Worm (Caenorhabditis elegans): ENCODE results near the gene ppm-2.
A peak's percentile ranks its signal among the peaks of the same experiment; 100 is the strongest.

The ppm-2 gene

DNA sequence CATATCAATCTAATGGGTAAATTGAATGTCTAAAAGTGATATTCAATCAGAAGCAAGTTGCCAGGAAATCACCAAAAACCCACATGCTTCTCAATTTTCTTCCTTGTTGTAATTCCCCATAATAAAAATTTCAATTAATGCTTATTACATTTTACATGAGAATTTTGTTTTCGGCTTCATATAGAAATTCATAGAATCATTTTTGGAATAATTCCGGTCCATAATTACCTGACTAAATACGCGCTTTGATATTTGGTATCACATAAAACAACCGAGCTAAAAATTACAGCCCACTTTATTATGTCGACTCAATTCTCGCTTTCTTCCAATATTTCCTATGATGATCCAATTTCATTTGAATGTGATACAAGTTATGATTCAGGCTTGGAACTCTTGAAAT lies 21.7 kb downstream of the ppm-2 start, which contains the start of gene srg-13:
Gene srg-13, plus strand, starts transcription at position 301 of the 400 bp plus-strand sequence.
- TF ChIP-seq sptf-1 (tag; optimal IDR thresholded peaks at IDR 0.05) (no peak), lsy-2 (tag; optimal IDR thresholded peaks at IDR 0.05) (no peak), nhr-76 (tag; optimal IDR thresholded peaks at IDR 0.05) (no peak), ceh-83 (GFP tag; optimal IDR thresholded peaks at IDR 0.05) (no peak), hlh-1 (tag; optimal IDR thresholded peaks at IDR 0.05) (no peak), nhr-28 (tag; optimal IDR thresholded peaks at IDR 0.05) (no peak), nhr-2 (tag; optimal IDR thresholded peaks at IDR 0.05) (no peak), ces-1 (GFP tag; optimal IDR thresholded peaks at IDR 0.05) (no peak), M03D4.4 (tag; optimal IDR thresholded peaks at IDR 0.05) (no peak), ceh-39 (tag; optimal IDR thresholded peaks at IDR 0.05) (no peak), bed-3 (GFP tag; optimal IDR thresholded peaks at IDR 0.05) (no peak), nhr-12 (tag; optimal IDR thresholded peaks at IDR 0.05) (no peak), cnd-1 (tag; optimal IDR thresholded peaks at IDR 0.05) (no peak), unc-120 (tag; optimal IDR thresholded peaks at IDR 0.05; ENCODE audit: poor library complexity, severe bottlenecking) (no peak), mep-1 (tag; optimal IDR thresholded peaks at IDR 0.05) (no peak)

DNA sequence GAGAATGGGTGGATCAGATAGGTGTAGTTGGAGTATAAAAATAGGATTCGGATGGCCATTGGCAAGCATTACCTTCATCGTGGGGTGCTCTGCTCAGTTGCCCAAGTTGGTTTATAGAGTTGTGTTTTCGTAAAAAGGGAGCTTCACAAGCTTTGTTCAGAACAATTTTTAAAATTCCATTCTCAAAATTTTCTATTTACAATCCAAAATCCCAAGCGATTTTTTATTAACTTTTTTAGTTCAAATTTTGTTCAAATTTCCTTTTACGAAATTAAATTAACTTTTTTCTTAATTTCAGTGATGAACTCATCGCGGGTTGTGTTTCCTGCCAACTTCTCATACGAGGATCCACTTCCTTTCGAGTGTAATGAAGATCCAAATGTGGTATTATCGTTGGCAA lies 27.2 kb downstream of the ppm-2 start, which contains the start of gene srg-10:
Gene srg-10, plus strand, starts transcription at position 301 of the 400 bp plus-strand sequence.
- TF ChIP-seq hlh-1 (tag; optimal IDR thresholded peaks at IDR 0.05): no peak
- TF ChIP-seq pha-4 (tag; optimal IDR thresholded peaks at IDR 0.05): no peak
- no peak for TF ChIP-seq mls-2 (tag; optimal IDR thresholded peaks at IDR 0.05)
- no peak for TF ChIP-seq nhr-237 (tag; optimal IDR thresholded peaks at IDR 0.05)
- TF ChIP-seq ham-2 (GFP tag; optimal IDR thresholded peaks at IDR 0.05): no peak
- TF ChIP-seq zip-8 (tag; optimal IDR thresholded peaks at IDR 0.05): no peak
- TF ChIP-seq lin-32 (GFP tag; optimal IDR thresholded peaks at IDR 0.05): no peak
- TF ChIP-seq blmp-1 (tag; optimal IDR thresholded peaks at IDR 0.05): no peak
- TF ChIP-seq nhr-2 (tag; optimal IDR thresholded peaks at IDR 0.05): no peak
- TF ChIP-seq ceh-83 (GFP tag; optimal IDR thresholded peaks at IDR 0.05): no peak
- TF ChIP-seq mep-1 (tag; optimal IDR thresholded peaks at IDR 0.05): no peak

DNA sequence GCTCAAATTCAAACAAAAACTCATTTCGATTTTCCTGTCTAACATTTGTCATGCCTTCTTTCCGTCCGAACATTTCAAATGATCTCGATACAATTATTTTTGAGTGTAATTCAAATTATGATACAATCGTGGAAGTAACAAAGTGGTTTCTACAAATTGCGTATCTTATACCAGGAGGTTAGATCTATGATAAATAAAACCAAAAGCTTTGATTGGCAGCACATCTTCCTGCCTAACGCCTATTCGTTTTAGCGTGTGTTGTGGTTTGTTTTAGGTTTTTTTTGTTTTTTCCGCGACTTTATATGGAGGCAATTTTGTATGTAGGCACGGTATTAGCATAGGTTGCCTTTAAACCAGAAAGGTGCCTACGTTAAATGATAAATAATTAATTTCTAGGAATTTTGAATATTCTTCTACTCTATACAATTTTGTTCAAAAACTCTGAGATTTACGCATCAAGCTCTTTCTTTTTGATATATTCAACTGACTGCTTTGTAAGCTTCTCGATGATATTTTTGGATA lies 29.7 kb downstream of the ppm-2 start, which contains the start of gene srg-11:
Gene srg-11, plus strand, starts transcription at position 51 of the 522 bp plus-strand sequence.
- TF ChIP-seq ceh-43 (GFP tag; optimal IDR thresholded peaks at IDR 0.05) (no peak), tbx-8 (GFP tag; optimal IDR thresholded peaks at IDR 0.05) (no peak), elt-3 (tag; optimal IDR thresholded peaks at IDR 0.05) (no peak), sptf-1 (tag; optimal IDR thresholded peaks at IDR 0.05) (no peak), ceh-83 (GFP tag; optimal IDR thresholded peaks at IDR 0.05) (no peak), nhr-2 (tag; optimal IDR thresholded peaks at IDR 0.05) (no peak), ceh-39 (tag; optimal IDR thresholded peaks at IDR 0.05) (no peak), nhr-76 (tag; optimal IDR thresholded peaks at IDR 0.05) (no peak), ces-1 (GFP tag; optimal IDR thresholded peaks at IDR 0.05) (no peak), unc-39 (tag; optimal IDR thresholded peaks at IDR 0.05) (no peak), mls-2 (tag; optimal IDR thresholded peaks at IDR 0.05) (no peak), snpc-4 (tag; optimal IDR thresholded peaks at IDR 0.05) (no peak), ham-2 (GFP tag; optimal IDR thresholded peaks at IDR 0.05) (no peak), nhr-12 (tag; optimal IDR thresholded peaks at IDR 0.05) (no peak), mab-5 (tag; optimal IDR thresholded peaks at IDR 0.05) (no peak)

DNA sequence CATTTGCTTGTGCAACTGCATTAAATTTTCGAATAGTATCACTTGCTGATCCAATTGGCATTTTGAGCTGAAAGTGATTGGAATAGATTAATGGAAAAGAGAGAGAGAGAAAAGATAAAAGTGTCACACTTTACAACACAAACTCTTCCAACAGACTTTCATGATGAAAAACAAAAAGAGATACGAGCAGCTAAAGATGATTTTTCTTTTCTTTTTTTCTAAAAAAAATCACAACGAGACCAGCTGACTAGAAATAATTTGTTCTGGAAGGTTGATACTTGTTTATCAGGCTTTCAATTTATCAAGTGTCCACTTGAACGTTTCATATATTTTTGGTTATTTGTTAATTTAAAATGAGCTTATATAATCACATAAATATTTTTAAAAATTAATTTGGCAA lies 36.8 kb downstream of the ppm-2 start:
- TF ChIP-seq nhr-237 (tag; optimal IDR thresholded peaks at IDR 0.05) (no peak), unc-62 (GFP tag; optimal IDR thresholded peaks at IDR 0.05) (peak; percentile 60)

DNA sequence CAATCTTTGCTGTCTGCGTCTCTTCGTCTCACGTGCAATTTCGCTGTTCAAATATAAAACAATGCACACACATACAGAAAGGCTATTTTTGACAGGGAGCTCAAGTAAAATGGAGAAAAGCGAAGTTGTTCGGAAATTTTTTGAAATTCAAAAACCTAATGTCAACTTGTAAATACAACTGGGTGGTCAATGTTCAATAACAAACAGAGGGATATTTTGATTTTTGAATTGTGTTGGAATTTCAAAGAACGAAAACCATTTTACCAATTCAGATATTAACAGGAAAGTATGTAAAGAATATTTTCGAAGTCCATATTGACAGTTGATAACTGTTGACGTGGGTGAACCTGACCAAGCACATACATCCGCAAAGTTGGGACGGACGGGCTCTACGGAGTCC lies 38.1 kb downstream of the ppm-2 start, which contains the start of gene tag-243:
Gene tag-243, minus strand, starts transcription at position 101 of the 400 bp plus-strand sequence.
- no peak for TF ChIP-seq pha-4 (tag; optimal IDR thresholded peaks at IDR 0.05)
- no peak for TF ChIP-seq mls-2 (tag; optimal IDR thresholded peaks at IDR 0.05)
- no peak for TF ChIP-seq snpc-4 (tag; optimal IDR thresholded peaks at IDR 0.05)
- no peak for TF ChIP-seq hlh-1 (tag; optimal IDR thresholded peaks at IDR 0.05)
- TF ChIP-seq ceh-39 (tag; optimal IDR thresholded peaks at IDR 0.05): no peak
- no peak for TF ChIP-seq ham-2 (GFP tag; optimal IDR thresholded peaks at IDR 0.05)
- TF ChIP-seq lin-13 (tag; optimal IDR thresholded peaks at IDR 0.05): no peak
- TF ChIP-seq lsy-2 (tag; optimal IDR thresholded peaks at IDR 0.05): no peak

DNA sequence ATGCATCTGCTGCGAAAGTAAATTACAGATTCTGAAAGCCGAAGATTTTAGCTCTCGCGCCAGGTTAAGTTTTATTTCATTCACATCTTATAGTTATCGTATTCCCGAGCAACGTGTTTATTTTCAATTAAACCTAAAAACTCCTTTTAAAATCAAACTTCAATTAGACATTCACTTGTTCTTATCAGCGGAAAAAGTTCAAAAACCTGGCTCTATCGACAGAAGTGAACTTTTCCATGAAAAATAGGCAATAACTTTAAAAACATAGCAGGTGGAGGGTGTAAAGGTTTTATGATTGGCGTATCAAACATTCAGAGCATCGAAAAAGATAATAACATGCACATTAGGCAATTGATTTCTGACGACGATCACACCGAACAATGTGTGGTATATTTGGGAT lies 38.7 kb downstream of the ppm-2 start, which contains the start of gene ppat-1:
Gene ppat-1, plus strand, starts transcription at position 316 of the 400 bp plus-strand sequence.
- TF ChIP-seq lin-32 (GFP tag; optimal IDR thresholded peaks at IDR 0.05): no peak
- no peak for TF ChIP-seq nhr-76 (tag; optimal IDR thresholded peaks at IDR 0.05)
- no peak for TF ChIP-seq hlh-1 (tag; optimal IDR thresholded peaks at IDR 0.05)
- TF ChIP-seq ceh-43 (GFP tag; optimal IDR thresholded peaks at IDR 0.05): no peak
- no peak for TF ChIP-seq tbx-8 (GFP tag; optimal IDR thresholded peaks at IDR 0.05)
